Worm (Caenorhabditis elegans): ENCODE data around the gene fbn-1.

DNA sequence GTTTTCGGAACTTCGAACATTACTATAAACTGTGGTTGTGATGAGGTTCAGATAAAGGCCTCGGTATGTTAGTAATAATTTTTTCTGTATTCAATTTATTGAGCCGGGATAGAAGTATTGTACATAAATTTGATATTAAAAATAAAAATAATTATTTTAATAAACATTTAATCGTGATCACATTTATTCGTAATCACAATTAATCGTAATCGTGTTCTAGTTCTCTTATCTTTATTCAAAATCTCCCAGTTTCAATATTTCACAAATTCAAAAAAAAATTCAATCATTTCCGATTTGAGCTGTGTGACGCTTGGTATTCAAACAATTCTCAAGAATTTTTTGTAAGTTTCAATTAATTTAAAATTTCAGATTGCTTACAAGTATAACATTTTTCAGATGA is 36.8 kb downstream of the fbn-1 start, which contains the start of gene lido-18:
- TF ChIP-seq hnd-1 (tag; optimal IDR thresholded peaks at IDR 0.05) (no peak), hmg-4 (GFP tag; optimal IDR thresholded peaks at IDR 0.05) (no peak), hmbx-1 (tag; optimal IDR thresholded peaks at IDR 0.05) (no peak), tbx-37 (GFP tag; conservative IDR thresholded peaks at IDR 0.05) (no peak), pes-1 (GFP tag; IDR thresholded peaks at IDR 0.05) (no peak)
